Worm (Caenorhabditis elegans) whole organism, early embryonic: ENCODE measurements around the gene try-12.

Experiments used
- B0310.2 ChIP-seq: sonication (generic microtip); optimal IDR thresholded peaks from 2 replicates; lab custom pipeline; 2016; ENCODE audit warnings: mild to moderate bottlenecking, missing genetic modification characterization, missing compliant biosample characterization
- F13C5.2 ChIP-seq: sonication (generic microtip); optimal IDR thresholded peaks from 2 replicates; lab custom pipeline; 2017; ENCODE audit warnings: mild to moderate bottlenecking, missing genetic modification characterization, inconsistent platforms, missing compliant biosample characterization
- aly-1 ChIP-seq: sonication (generic microtip); optimal IDR thresholded peaks from 2 replicates; lab custom pipeline; 2016; ENCODE audit warnings: missing genetic modification characterization, missing compliant biosample characterization
- ama-1 ChIP-seq: fragments of 150-350 bp; optimal IDR thresholded peaks from 2 replicates; lab custom pipeline; 2014
- ceh-13 ChIP-seq: fragments of 200-800 bp; sonication (Bioruptor generic); optimal IDR thresholded peaks from 2 replicates; lab custom pipeline; 2018; ENCODE audit warnings: mild to moderate bottlenecking, missing genetic modification characterization, missing compliant biosample characterization
- ceh-36 ChIP-seq: sonication (generic microtip); optimal IDR thresholded peaks from 2 replicates; lab custom pipeline; 2016; ENCODE audit warnings: missing genetic modification characterization, inconsistent platforms, missing compliant biosample characterization
- flt-1 ChIP-seq: fragments of 200-800 bp; sonication (Bioruptor generic); IDR thresholded peaks from 2 replicates; pipeline ENCODE4 v1.3.6; 2022; ENCODE audit warnings: missing genetic modification characterization, missing compliant biosample characterization
- hnd-1 ChIP-seq: sonication (generic microtip); optimal IDR thresholded peaks from 2 replicates; lab custom pipeline; 2016; ENCODE audit warnings: missing genetic modification characterization, missing compliant biosample characterization
- pes-1 ChIP-seq: fragments of 200-800 bp; sonication (Bioruptor generic); IDR thresholded peaks from 2 replicates; pipeline ENCODE4 v1.3.6; 2022; ENCODE audit warnings: missing genetic modification reagents, missing genetic modification characterization, missing compliant biosample characterization
- tbx-37 ChIP-seq: fragments of 200-800 bp; sonication (Bioruptor generic); conservative IDR thresholded peaks from 2 replicates; pipeline ENCODE4 v1.3.6; 2022; ENCODE audit warnings: missing genetic modification reagents, missing genetic modification characterization, missing compliant biosample characterization

DNA sequence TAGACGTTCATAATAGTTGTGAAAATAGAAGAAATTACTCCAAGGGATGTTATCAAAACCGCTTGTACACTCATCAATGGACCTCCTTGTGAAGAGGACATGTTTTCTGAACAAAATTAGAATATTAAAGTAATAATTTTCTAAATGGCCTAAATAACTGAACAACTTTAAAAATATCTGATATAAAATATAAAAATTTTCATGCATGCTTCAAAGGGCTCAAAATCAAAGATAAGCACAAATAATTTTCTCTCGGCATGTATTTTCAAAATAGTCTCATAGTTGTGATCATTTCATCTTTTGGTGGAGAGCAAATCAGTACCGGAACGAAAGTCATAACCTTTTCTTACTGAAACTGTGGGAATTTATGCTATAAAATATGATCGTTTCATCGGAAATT is 35.8 kb downstream of the try-12 start, which contains the start of gene srbc-8:
- TF ChIP-seq aly-1 (no peak), ama-1 (lab: Kevin White, UChicago) (no peak), B0310.2 (tag; lab: Kevin White, UChicago) (no peak), flt-1 (GFP tag; lab: Robert Waterston, UW) (no peak), hnd-1 (tag; lab: Kevin White, UChicago) (no peak), F13C5.2 (tag; lab: Kevin White, UChicago) (no peak), pes-1 (no peak), ceh-13 (GFP tag; lab: Kevin White, UChicago) (no peak), ceh-36 (tag; lab: Kevin White, UChicago) (no peak), tbx-37 (GFP tag; lab: Robert Waterston, UW) (no peak)
